Fruit fly (Drosophila melanogaster) whole organism, embryonic: ENCODE measurements around the gene CG6149.

Experiments used
- Bdp1 ChIP-seq: fragments of 200-800 bp; sonication (Bioruptor generic); optimal IDR thresholded peaks from 3 replicates; lab custom pipeline; 2016; ENCODE audit warnings: missing biosample characterization, missing genetic modification characterization
- BtbVII ChIP-seq: fragments of 200-800 bp; sonication (Bioruptor generic); optimal IDR thresholded peaks from 3 replicates; lab custom pipeline; 2017; ENCODE audit warnings: missing biosample characterization, mild to moderate bottlenecking, missing genetic modification characterization
- CG10274 ChIP-seq: fragments of 200-800 bp; sonication (Bioruptor generic); optimal IDR thresholded peaks from 3 replicates; lab custom pipeline; 2017; ENCODE audit warnings: missing biosample characterization, mild to moderate bottlenecking, missing genetic modification characterization
- CG10431 ChIP-seq: fragments of 200-800 bp; sonication (Bioruptor generic); optimal IDR thresholded peaks from 3 replicates; lab custom pipeline; 2018; ENCODE audit warnings: missing biosample characterization, mild to moderate bottlenecking, missing genetic modification characterization
- CG11695 ChIP-seq: fragments of 200-800 bp; sonication (Bioruptor generic); IDR thresholded peaks from 3 replicates; pipeline ENCODE4 v1.3.6; 2022; ENCODE audit warnings: missing biosample characterization, missing genetic modification characterization
- CG12236 ChIP-seq: fragments of 200-800 bp; sonication (Bioruptor generic); optimal IDR thresholded peaks from 2 replicates; lab custom pipeline; 2016; ENCODE audit warnings: missing biosample characterization, missing genetic modification characterization
- CG15073 ChIP-seq: fragments of 200-800 bp; sonication (Bioruptor generic); optimal IDR thresholded peaks from 2 replicates; lab custom pipeline; 2016; ENCODE audit warnings: missing biosample characterization, missing genetic modification characterization
- CG15601 ChIP-seq: fragments of 200-800 bp; sonication (Bioruptor generic); optimal IDR thresholded peaks from 3 replicates; lab custom pipeline; 2019; ENCODE audit warnings: missing biosample characterization, mild to moderate bottlenecking, missing genetic modification characterization, moderate library complexity
- CG1832 ChIP-seq: fragments of 200-800 bp; sonication (Bioruptor generic); optimal IDR thresholded peaks from 2 replicates; lab custom pipeline; 2017; ENCODE audit warnings: missing biosample characterization, mild to moderate bottlenecking, missing genetic modification characterization, inconsistent platforms
- CG18619 ChIP-seq: fragments of 200-800 bp; sonication (Bioruptor generic); optimal IDR thresholded peaks from 3 replicates; lab custom pipeline; 2017; ENCODE audit warnings: missing biosample characterization, mild to moderate bottlenecking, missing genetic modification characterization
- CG18764 ChIP-seq: fragments of 200-800 bp; sonication (Bioruptor generic); optimal IDR thresholded peaks from 3 replicates; lab custom pipeline; 2016; ENCODE audit warnings: missing biosample characterization, missing genetic modification characterization
- CG2120 ChIP-seq: fragments of 200-800 bp; sonication (Bioruptor generic); optimal IDR thresholded peaks from 3 replicates; lab custom pipeline; 2016; ENCODE audit warnings: missing biosample characterization, missing genetic modification characterization
- CG2199 ChIP-seq: fragments of 200-800 bp; sonication (Bioruptor generic); IDR thresholded peaks from 3 replicates; pipeline ENCODE4 v1.3.6; 2022; ENCODE audit warnings: missing biosample characterization, missing genetic modification characterization
- CG31224 ChIP-seq: fragments of 200-800 bp; sonication (Bioruptor generic); IDR thresholded peaks from 2 replicates; pipeline ENCODE4 v1.3.6; 2022; ENCODE audit warnings: missing biosample characterization, missing genetic modification characterization
- CG32532 ChIP-seq: fragments of 200-800 bp; sonication (Bioruptor generic); IDR thresholded peaks from 2 replicates; pipeline ENCODE4 v1.3.6; 2022; ENCODE audit warnings: missing biosample characterization, missing genetic modification characterization
- CG3407 ChIP-seq: fragments of 200-800 bp; sonication (Bioruptor generic); optimal IDR thresholded peaks from 2 replicates; lab custom pipeline; 2018; ENCODE audit warnings: missing biosample characterization, mild to moderate bottlenecking, missing genetic modification characterization
- CG3838 ChIP-seq: fragments of 200-800 bp; sonication (Bioruptor generic); optimal IDR thresholded peaks from 3 replicates; lab custom pipeline; 2016; ENCODE audit warnings: missing biosample characterization, missing genetic modification characterization
- CG8944 ChIP-seq: fragments of 200-800 bp; sonication (Bioruptor generic); optimal IDR thresholded peaks from 3 replicates; lab custom pipeline; 2016; ENCODE audit warnings: missing biosample characterization, missing genetic modification characterization
- CG9817 ChIP-seq: fragments of 200-800 bp; sonication (Bioruptor generic); optimal IDR thresholded peaks from 2 replicates; lab custom pipeline; 2018; ENCODE audit warnings: missing biosample characterization, mild to moderate bottlenecking, missing genetic modification characterization, moderate library complexity
- CrebB ChIP-seq: fragments of 200-800 bp; sonication (Bioruptor generic); optimal IDR thresholded peaks from 3 replicates; lab custom pipeline; 2018; ENCODE audit warnings: missing biosample characterization, mild to moderate bottlenecking, missing genetic modification characterization
- D ChIP-seq, 2 experiments: fragments of 200-800 bp in 1 of 2; fragments of >200 bp in 1 of 2; sonication (Bioruptor generic) in 1 of 2; optimal IDR thresholded peaks; 2 replicates in 1 of 2; 3 replicates in 1 of 2; lab custom pipeline; 2017; ENCODE audit warnings: mild to moderate bottlenecking in 1 of 2, missing biosample characterization in 1 of 2, missing genetic modification characterization in 1 of 2, missing genetic modification reagents in 1 of 2
- HHEX ChIP-seq: fragments of 200-800 bp; sonication (Bioruptor generic); optimal IDR thresholded peaks from 3 replicates; lab custom pipeline; 2017; ENCODE audit warnings: missing biosample characterization, mild to moderate bottlenecking, missing genetic modification characterization, missing genetic modification reagents
- Hr39 ChIP-seq: fragments of >200 bp; optimal IDR thresholded peaks from 2 replicates; lab custom pipeline; 2017
- Jarid2 ChIP-seq: fragments of 200-800 bp; sonication (Bioruptor generic); optimal IDR thresholded peaks from 3 replicates; lab custom pipeline; 2017; ENCODE audit warnings: mild to moderate bottlenecking, missing biosample characterization, missing genetic modification reagents, missing genetic modification characterization
- MTF-1 ChIP-seq: fragments of 200-800 bp; sonication (Bioruptor generic); optimal IDR thresholded peaks from 2 replicates; lab custom pipeline; 2018; ENCODE audit warnings: missing biosample characterization, mild to moderate bottlenecking, missing genetic modification characterization, borderline replicate concordance
- NC2β ChIP-seq: fragments of 200-800 bp; sonication (Bioruptor generic); optimal IDR thresholded peaks from 2 replicates; lab custom pipeline; 2016; ENCODE audit warnings: missing biosample characterization, missing genetic modification characterization
- Oli ChIP-seq: fragments of 200-800 bp; sonication (Bioruptor generic); optimal IDR thresholded peaks from 2 replicates; lab custom pipeline; 2018; ENCODE audit warnings: missing biosample characterization, mild to moderate bottlenecking, missing genetic modification characterization, moderate library complexity
- Optix ChIP-seq: fragments of 200-800 bp; sonication (Bioruptor generic); IDR thresholded peaks from 3 replicates; pipeline ENCODE4 v1.3.6; 2022; ENCODE audit warnings: missing biosample characterization, missing genetic modification characterization
- Rfx ChIP-seq: fragments of 200-800 bp; sonication (Bioruptor generic); IDR thresholded peaks from 2 replicates; pipeline ENCODE4 v1.3.6; 2022; ENCODE audit warnings: missing biosample characterization, missing genetic modification characterization
- Six4 ChIP-seq: fragments of 200-800 bp; sonication (Bioruptor generic); optimal IDR thresholded peaks from 2 replicates; lab custom pipeline; 2016; ENCODE audit warnings: missing biosample characterization, missing genetic modification characterization
- caup ChIP-seq: fragments of 200-800 bp; sonication (Bioruptor generic); optimal IDR thresholded peaks from 3 replicates; lab custom pipeline; 2017; ENCODE audit warnings: missing biosample characterization, mild to moderate bottlenecking, missing genetic modification characterization, moderate library complexity; ENCODE audit not compliant: severe bottlenecking
- dm ChIP-seq: fragments of 200-800 bp; sonication (Bioruptor generic); optimal IDR thresholded peaks from 3 replicates; lab custom pipeline; 2016; ENCODE audit warnings: missing biosample characterization, missing genetic modification characterization
- dpn ChIP-seq, 2 experiments: fragments of 200-800 bp; sonication (Bioruptor generic); optimal IDR thresholded peaks; 3 replicates each; lab custom pipeline; 2016; ENCODE audit warnings: missing biosample characterization in 2 of 2, missing genetic modification characterization in 2 of 2
- fd3F ChIP-seq: fragments of 200-800 bp; sonication (Bioruptor generic); optimal IDR thresholded peaks from 2 replicates; lab custom pipeline; 2018; ENCODE audit warnings: missing biosample characterization, mild to moderate bottlenecking, missing genetic modification characterization, moderate library complexity
- fd64A ChIP-seq: fragments of 200-800 bp; sonication (Bioruptor generic); optimal IDR thresholded peaks from 3 replicates; lab custom pipeline; 2018; ENCODE audit warnings: missing biosample characterization, mild to moderate bottlenecking, missing genetic modification characterization
- gem ChIP-seq: fragments of 200-800 bp; sonication (Bioruptor generic); optimal IDR thresholded peaks from 2 replicates; lab custom pipeline; 2019; ENCODE audit warnings: missing biosample characterization, mild to moderate bottlenecking, missing genetic modification characterization, moderate library complexity
- gro ChIP-seq: fragments of 200-800 bp; sonication (Bioruptor generic); optimal IDR thresholded peaks from 2 replicates; lab custom pipeline; 2016; ENCODE audit warnings: missing biosample characterization, missing genetic modification characterization
- hb ChIP-seq: fragments of 200-800 bp; sonication (Bioruptor generic); IDR thresholded peaks from 3 replicates; pipeline ENCODE4 v1.3.6; 2022; ENCODE audit warnings: missing biosample characterization, missing genetic modification characterization; ENCODE audit not compliant: partially characterized antibody
- jing ChIP-seq: fragments of 200-800 bp; sonication (Bioruptor generic); optimal IDR thresholded peaks from 2 replicates; lab custom pipeline; 2018; ENCODE audit warnings: missing biosample characterization, mild to moderate bottlenecking, missing genetic modification characterization
- mam ChIP-seq: fragments of 200-800 bp; sonication (Bioruptor generic); optimal IDR thresholded peaks from 3 replicates; lab custom pipeline; 2016; ENCODE audit warnings: missing biosample characterization, missing genetic modification characterization
- pros ChIP-seq: fragments of 200-800 bp; sonication (Bioruptor generic); optimal IDR thresholded peaks from 3 replicates; lab custom pipeline; 2019; ENCODE audit warnings: missing biosample characterization, mild to moderate bottlenecking, missing genetic modification characterization, moderate library complexity
- pzg ChIP-seq: fragments of 200-800 bp; sonication (Bioruptor generic); optimal IDR thresholded peaks from 3 replicates; lab custom pipeline; 2018; ENCODE audit warnings: missing biosample characterization, mild to moderate bottlenecking, missing genetic modification characterization, moderate library complexity
- sens ChIP-seq: fragments of 200-800 bp; sonication (Bioruptor generic); peaks from one replicate; lab custom pipeline; 2016; ENCODE audit warnings: missing biosample characterization, missing genetic modification characterization
- sob ChIP-seq: fragments of 200-800 bp; sonication (Bioruptor generic); IDR thresholded peaks from 2 replicates; pipeline ENCODE4 v1.3.6; 2022; ENCODE audit warnings: missing biosample characterization, missing genetic modification characterization
- sug ChIP-seq: fragments of 200-800 bp; optimal IDR thresholded peaks from 2 replicates; lab custom pipeline; 2019; ENCODE audit warnings: missing biosample characterization, mild to moderate bottlenecking, missing genetic modification characterization, moderate library complexity
- vvl ChIP-seq: fragments of 200-800 bp; sonication (Bioruptor generic); IDR thresholded peaks from 2 replicates; pipeline ENCODE4 v1.3.6; 2022; ENCODE audit warnings: missing biosample characterization, missing genetic modification characterization
- zen2 ChIP-seq: fragments of 200-800 bp; sonication (Bioruptor generic); IDR thresholded peaks from 3 replicates; pipeline ENCODE4 v1.3.6; 2022; ENCODE audit warnings: missing biosample characterization, missing genetic modification characterization; ENCODE audit not compliant: partially characterized antibody
- zfh2 ChIP-seq: fragments of 200-800 bp; sonication (Bioruptor generic); optimal IDR thresholded peaks from 2 replicates; lab custom pipeline; 2016; ENCODE audit warnings: missing biosample characterization, missing genetic modification characterization

Gene CG6149

dm6 chr3L:11405362-11406254 is 29.7 kb downstream of the CG6149 start (continued):
- TF ChIP-seq CG10274 (peak; percentile 74), MTF-1 (GFP tag; lab: Kevin White, UChicago) (peak; percentile 85), sens (peak; percentile 100), CG11695 (GFP tag; lab: Robert Waterston, UW) (peak; percentile 96), CG9817 (tag; lab: Kevin White, UChicago) (peak; percentile 89), CG18619 (peak; percentile 90), CG10431 (GFP tag; lab: Kevin White, UChicago) (peak; percentile 93), CG2120 (GFP tag; lab: Kevin White, UChicago) (peak; percentile 87), CG3407 (peak; percentile 94), CG31224 (GFP tag; lab: Robert Waterston, UW) (peak; percentile 81), CG2199 (GFP tag; lab: Robert Waterston, UW) (peak; percentile 97; the same call in 2 of the 3 replicates), Hr39 (no peak), Optix (GFP tag; lab: Robert Waterston, UW) (peak; percentile 95), zen2 (GFP tag; lab: Robert Waterston, UW) (no peak), CG32532 (GFP tag; lab: Robert Waterston, UW) (peak; percentile 94), CrebB (peak; percentile 91), gro (peak; percentile 83), NC2β (GFP tag; lab: Kevin White, UChicago) (peak; percentile 97), dpn (GFP tag; optimal IDR thresholded peaks at IDR 0.05; lab: Kevin White, UChicago) (peak; percentile 91 to 96), CG12236 (peak; percentile 93), Jarid2 (peak; percentile 77), CG3838 (GFP tag; lab: Kevin White, UChicago) (peak; percentile 91), CG1832 (no peak), CG18764 (GFP tag; lab: Kevin White, UChicago) (peak; percentile 86), HHEX (peak; percentile 91), hb (GFP tag; lab: Robert Waterston, UW) (peak; percentile 71; the same call in 2 of the 3 replicates), CG8944 (GFP tag; lab: Kevin White, UChicago) (peak; percentile 93), fd64A (peak; percentile 89), zfh2 (GFP tag; lab: Kevin White, UChicago) (peak; percentile 63), caup (GFP tag; lab: Kevin White, UChicago) (peak; percentile 76), Rfx (GFP tag; lab: Robert Waterston, UW) (peak; percentile 90), D (optimal IDR thresholded peaks at IDR 0.05; lab: Kevin White, UChicago) (no peak), D (GFP tag; optimal IDR thresholded peaks at IDR 0.05; lab: Kevin White, UChicago) (peak; percentile 93), pros (peak; percentile 14), Bdp1 (GFP tag; lab: Kevin White, UChicago) (peak; percentile 90), BtbVII (peak; percentile 78), Oli (tag; lab: Kevin White, UChicago) (peak; percentile 97), gem (tag; lab: Kevin White, UChicago) (peak; percentile 96), Six4 (GFP tag; lab: Kevin White, UChicago) (peak; percentile 95), sob (GFP tag; lab: Robert Waterston, UW) (peak; percentile 94), sug (tag; lab: Kevin White, UChicago) (peak; percentile 79), CG15073 (GFP tag; lab: Kevin White, UChicago) (peak; percentile 84), mam (GFP tag; lab: Kevin White, UChicago) (peak; percentile 90), dm (GFP tag; lab: Kevin White, UChicago) (peak; percentile 83), pzg (no peak), vvl (GFP tag; lab: Robert Waterston, UW) (peak; percentile 98), jing (GFP tag; lab: Kevin White, UChicago) (peak; percentile 91), CG15601 (tag; lab: Kevin White, UChicago) (peak; percentile 95), fd3F (GFP tag; lab: Kevin White, UChicago) (peak; percentile 88)
